Worm (Caenorhabditis elegans) whole organism, L4/young adult: Measurements from ENCODE around the gene F46B3.14.

Experiments used
- W03F9.2 ChIP-seq: fragments of 150-350 bp; optimal IDR thresholded peaks from 2 replicates; lab custom pipeline; 2014; ENCODE audit warnings: missing biosample characterization, missing genetic modification characterization
- dao-5 ChIP-seq: sonication (generic microtip); optimal IDR thresholded peaks from 2 replicates; lab custom pipeline; 2016; ENCODE audit warnings: missing genotype, missing genetic modification characterization, moderate library complexity, missing compliant biosample characterization
- him-1 ChIP-seq: sonication (generic microtip); optimal IDR thresholded peaks from 2 replicates; lab custom pipeline; 2016; ENCODE audit warnings: missing genotype, missing genetic modification reagents, missing genetic modification characterization, missing compliant biosample characterization

ce11 chrV:20638344-20638743, 7.2 kb upstream of the F46B3.14 start, which contains the start of gene Y44A6B.3:
- TF ChIP-seq him-1 (tag; lab: Kevin White, UChicago) (no peak), W03F9.2 (tag; lab: Kevin White, UChicago) (no peak), dao-5 (no peak)
